Fruit fly (Drosophila melanogaster) whole organism, prepupa: ENCODE measurements around the gene tara.

Experiments used
- Blimp-1 ChIP-seq: fragments of 200-800 bp; sonication (Bioruptor generic); optimal IDR thresholded peaks from 3 replicates; lab custom pipeline; 2017; ENCODE audit warnings: missing biosample characterization, missing genetic modification characterization, mild to moderate bottlenecking, moderate library complexity, missing genetic modification reagents
- CG11294 ChIP-seq: fragments of 200-800 bp; sonication (Bioruptor generic); IDR thresholded peaks from 2 replicates; pipeline ENCODE4 v1.3.6; 2022; ENCODE audit warnings: missing biosample characterization, missing genetic modification characterization
- CG1621 ChIP-seq: fragments of 200-800 bp; sonication (Bioruptor generic); optimal IDR thresholded peaks from 3 replicates; lab custom pipeline; 2018; ENCODE audit warnings: missing biosample characterization, mild to moderate bottlenecking, missing genetic modification characterization
- CG16779 ChIP-seq: fragments of 200-800 bp; sonication (Bioruptor generic); optimal IDR thresholded peaks from 3 replicates; lab custom pipeline; 2017; ENCODE audit warnings: missing biosample characterization, mild to moderate bottlenecking, missing genetic modification characterization
- CG31627 ChIP-seq: fragments of 200-800 bp; sonication (Bioruptor generic); optimal IDR thresholded peaks from 3 replicates; lab custom pipeline; 2016; ENCODE audit warnings: missing biosample characterization, missing genetic modification characterization
- CG34406 ChIP-seq: fragments of 200-800 bp; sonication (Bioruptor generic); optimal IDR thresholded peaks from 3 replicates; lab custom pipeline; 2016; ENCODE audit warnings: missing biosample characterization, missing genetic modification characterization
- CG3919 ChIP-seq: fragments of 200-800 bp; sonication (Bioruptor generic); optimal IDR thresholded peaks from 3 replicates; lab custom pipeline; 2016; ENCODE audit warnings: missing biosample characterization, missing genetic modification characterization
- CG6163 ChIP-seq: fragments of 200-800 bp; sonication (Bioruptor generic); IDR thresholded peaks from 3 replicates; pipeline ENCODE4 v1.3.6; 2022; ENCODE audit warnings: missing biosample characterization, missing genetic modification characterization
- CG6276 ChIP-seq: fragments of 200-800 bp; sonication (Bioruptor generic); optimal IDR thresholded peaks from 2 replicates; lab custom pipeline; 2017; ENCODE audit warnings: missing biosample characterization, mild to moderate bottlenecking, missing genetic modification characterization
- CG6808 ChIP-seq: fragments of 200-800 bp; sonication (Bioruptor generic); optimal IDR thresholded peaks from 3 replicates; lab custom pipeline; 2017; ENCODE audit warnings: missing biosample characterization, missing genetic modification characterization, mild to moderate bottlenecking, moderate library complexity, missing genetic modification reagents
- CG6854 ChIP-seq: fragments of 200-800 bp; sonication (Bioruptor generic); optimal IDR thresholded peaks from 2 replicates; lab custom pipeline; 2017; ENCODE audit warnings: missing biosample characterization, mild to moderate bottlenecking, missing genetic modification characterization
- CG8119 ChIP-seq: fragments of 200-800 bp; sonication (Bioruptor generic); IDR thresholded peaks from 3 replicates; pipeline ENCODE4 v1.3.6; 2022; ENCODE audit warnings: missing biosample characterization, missing genetic modification characterization
- CG8632 ChIP-seq: fragments of 200-800 bp; sonication (Bioruptor generic); optimal IDR thresholded peaks from 3 replicates; lab custom pipeline; 2016; ENCODE audit warnings: missing biosample characterization, missing genetic modification characterization
- Eip78C ChIP-seq: fragments of 200-800 bp; sonication (Bioruptor generic); peaks from one replicate; lab custom pipeline; 2016; ENCODE audit warnings: missing biosample characterization, missing genetic modification characterization
- Hr38 ChIP-seq: sonication (Bioruptor generic); optimal IDR thresholded peaks from 2 replicates; lab custom pipeline; 2016; ENCODE audit warnings: missing biosample characterization, missing genetic modification characterization
- Lpt ChIP-seq: fragments of 200-800 bp; sonication (Bioruptor generic); optimal IDR thresholded peaks from 3 replicates; lab custom pipeline; 2016; ENCODE audit warnings: missing biosample characterization, missing genetic modification characterization
- OdsH ChIP-seq: fragments of 200-800 bp; sonication (Bioruptor generic); optimal IDR thresholded peaks from 3 replicates; lab custom pipeline; 2016; ENCODE audit warnings: missing biosample characterization, missing genetic modification characterization
- Sox14 ChIP-seq: fragments of 200-800 bp; sonication (Bioruptor generic); optimal IDR thresholded peaks from 3 replicates; lab custom pipeline; 2016; ENCODE audit warnings: missing biosample characterization, missing genetic modification characterization
- dac ChIP-seq: fragments of 200-800 bp; sonication (Bioruptor generic); optimal IDR thresholded peaks from 2 replicates; lab custom pipeline; 2017; ENCODE audit warnings: missing biosample characterization, mild to moderate bottlenecking, missing genetic modification characterization
- dsx ChIP-seq: fragments of 200-800 bp; optimal IDR thresholded peaks from 3 replicates; lab custom pipeline; 2019; ENCODE audit warnings: missing biosample characterization, mild to moderate bottlenecking, missing genetic modification characterization, moderate library complexity; ENCODE audit not compliant: poor library complexity, severe bottlenecking
- eg ChIP-seq: fragments of 200-800 bp; sonication (Bioruptor generic); IDR thresholded peaks from 3 replicates; pipeline ENCODE4 v1.3.6; 2022; ENCODE audit warnings: missing biosample characterization, missing genetic modification characterization
- esn ChIP-seq: fragments of 200-800 bp; sonication (Bioruptor generic); optimal IDR thresholded peaks from 2 replicates; lab custom pipeline; 2016; ENCODE audit warnings: missing biosample characterization, mild to moderate bottlenecking, missing genetic modification characterization, moderate library complexity
- fd59A ChIP-seq: fragments of 200-800 bp; sonication (Bioruptor generic); optimal IDR thresholded peaks from 2 replicates; lab custom pipeline; 2017; ENCODE audit warnings: missing biosample characterization, mild to moderate bottlenecking, missing genetic modification characterization, missing genetic modification reagents
- fd85E ChIP-seq: fragments of 200-800 bp; sonication (Bioruptor generic); optimal IDR thresholded peaks from 3 replicates; lab custom pipeline; 2016; ENCODE audit warnings: missing biosample characterization, missing genetic modification characterization
- fkh ChIP-seq: fragments of 200-800 bp; sonication (Bioruptor generic); optimal IDR thresholded peaks from 3 replicates; lab custom pipeline; 2017; ENCODE audit warnings: missing biosample characterization, mild to moderate bottlenecking, missing genetic modification characterization, moderate library complexity
- pdm3 ChIP-seq: fragments of 200-800 bp; sonication (Bioruptor generic); optimal IDR thresholded peaks from 3 replicates; lab custom pipeline; 2016; ENCODE audit warnings: missing biosample characterization, missing genetic modification characterization
- spab ChIP-seq: fragments of 200-800 bp; sonication (Bioruptor generic); optimal IDR thresholded peaks from 2 replicates; lab custom pipeline; 2017; ENCODE audit warnings: missing biosample characterization, mild to moderate bottlenecking, missing genetic modification characterization, missing genetic modification reagents
- ss ChIP-seq, 2 experiments: fragments of 200-800 bp; sonication (Bioruptor generic); optimal IDR thresholded peaks; 2 replicates in 1 of 2; 3 replicates in 1 of 2; lab custom pipeline; 2017 to 2018; ENCODE audit warnings: mild to moderate bottlenecking in 2 of 2, missing biosample characterization in 2 of 2, missing genetic modification characterization in 2 of 2, moderate library complexity in 1 of 2
- svp ChIP-seq: fragments of 200-800 bp; sonication (Bioruptor generic); peaks from one replicate; lab custom pipeline; 2016; ENCODE audit warnings: missing biosample characterization, missing genetic modification characterization
- topi ChIP-seq: fragments of 200-800 bp; sonication (Bioruptor generic); optimal IDR thresholded peaks from 3 replicates; lab custom pipeline; 2016; ENCODE audit warnings: missing biosample characterization, missing genetic modification characterization
- vri ChIP-seq: fragments of 200-800 bp; sonication (Bioruptor generic); optimal IDR thresholded peaks from 3 replicates; lab custom pipeline; 2016; ENCODE audit warnings: missing biosample characterization, mild to moderate bottlenecking, missing genetic modification characterization

Gene tara

dm6 chr3R:16263522-16264305 is 38.3 kb downstream of the tara start, which contains the start of the genes bor and asun:
Gene bor, minus strand, starts transcription at chr3R:16264115.
Gene asun, plus strand, starts transcription at chr3R:16264271.
- TF ChIP-seq dac (GFP tag; lab: Kevin White, UChicago) = no peak
- no peak for TF ChIP-seq CG6808 (GFP tag; lab: Kevin White, UChicago)
- peak; percentile 31; the same call in 1 of the 3 replicates for TF ChIP-seq CG8119
- TF ChIP-seq esn = peak; percentile 57
- no peak for TF ChIP-seq Lpt (GFP tag; lab: Kevin White, UChicago)
- no peak for TF ChIP-seq CG8632 (GFP tag; lab: Kevin White, UChicago)
- no peak for TF ChIP-seq pdm3 (GFP tag; lab: Kevin White, UChicago)
- TF ChIP-seq CG1621 (tag; lab: Kevin White, UChicago) = peak; percentile 32
- TF ChIP-seq CG6163 (GFP tag; lab: Robert Waterston, UW) = peak; percentile 24; the same call in 1 of the 3 replicates
- peak; percentile 92 for TF ChIP-seq vri (GFP tag; lab: Kevin White, UChicago)
- no peak for TF ChIP-seq fd85E (GFP tag; lab: Kevin White, UChicago)
- no peak for TF ChIP-seq CG6276 (GFP tag; lab: Kevin White, UChicago)

- no peak for TF ChIP-seq spab (GFP tag; lab: Kevin White, UChicago)
- no peak for TF ChIP-seq OdsH (GFP tag; lab: Kevin White, UChicago)
- TF ChIP-seq CG6808 (GFP tag; lab: Kevin White, UChicago) = no peak
- TF ChIP-seq CG3919 (GFP tag; lab: Kevin White, UChicago) = no peak
- no peak for TF ChIP-seq CG34406
- no peak for TF ChIP-seq fkh (GFP tag; lab: Kevin White, UChicago)
- no peak for TF ChIP-seq svp
- TF ChIP-seq esn = no peak
- TF ChIP-seq Eip78C (GFP tag; lab: Kevin White, UChicago) = no peak
- no peak for TF ChIP-seq Lpt (GFP tag; lab: Kevin White, UChicago)
- TF ChIP-seq CG31627 (GFP tag; lab: Kevin White, UChicago) = no peak
- TF ChIP-seq eg = no peak
- no peak for TF ChIP-seq Blimp-1
Observed at dm6 chr3R:16266712-16267111, 41.3 kb downstream of the tara start, which contains the start of gene Mst89B. Gene Mst89B, plus strand, starts transcription at chr3R:16267012.

dm6 chr3R:16272185-16272584 is 46.7 kb downstream of the tara start, which contains the start of the genes Mat89Ba and gish:
Gene Mat89Ba, minus strand, starts transcription at chr3R:16272415.
Gene gish, plus strand, starts transcription at chr3R:16272452.
- TF ChIP-seq CG1621 (tag; lab: Kevin White, UChicago) = peak; percentile 27
- TF ChIP-seq fd59A = no peak

DNA sequence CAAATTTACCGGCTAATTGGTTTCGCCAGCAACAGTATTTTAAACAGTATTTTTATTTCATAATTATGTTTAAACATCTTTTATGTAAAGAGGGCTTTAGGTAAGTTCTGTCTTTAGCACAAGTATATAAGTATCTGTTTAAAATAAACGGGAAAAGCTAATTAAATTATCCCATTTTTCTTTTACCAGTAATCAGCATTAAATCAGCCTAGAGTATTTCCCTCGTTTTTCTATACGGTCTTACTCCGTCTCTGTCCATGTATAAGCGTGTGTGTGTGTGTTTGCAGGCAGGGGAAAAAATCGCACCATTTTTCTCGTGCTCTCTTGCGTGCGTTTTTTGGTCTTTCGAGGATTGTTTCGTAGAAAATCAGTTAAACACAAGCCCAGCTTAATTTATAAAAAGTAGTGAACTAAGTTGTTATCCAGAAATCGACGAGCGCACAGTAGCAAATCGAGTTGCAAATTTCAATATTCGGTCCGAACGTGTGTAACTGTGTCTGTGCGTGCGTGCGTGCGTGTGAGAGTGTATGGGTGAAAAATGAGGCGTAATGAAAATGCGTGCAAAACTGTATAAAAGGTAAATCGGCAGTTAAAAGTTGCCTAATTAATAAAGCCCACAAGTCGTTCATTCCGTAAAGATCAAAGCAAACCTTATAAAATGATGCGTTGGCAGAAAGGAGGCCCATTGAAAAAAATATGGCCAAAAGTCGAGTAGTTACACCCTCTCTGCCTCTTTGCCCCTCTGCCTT is 47.5 kb downstream of the tara start:
- TF ChIP-seq CG16779 (tag; lab: Kevin White, UChicago) (no peak), CG6854 (peak; percentile 13), pdm3 (GFP tag; lab: Kevin White, UChicago) (no peak)

DNA sequence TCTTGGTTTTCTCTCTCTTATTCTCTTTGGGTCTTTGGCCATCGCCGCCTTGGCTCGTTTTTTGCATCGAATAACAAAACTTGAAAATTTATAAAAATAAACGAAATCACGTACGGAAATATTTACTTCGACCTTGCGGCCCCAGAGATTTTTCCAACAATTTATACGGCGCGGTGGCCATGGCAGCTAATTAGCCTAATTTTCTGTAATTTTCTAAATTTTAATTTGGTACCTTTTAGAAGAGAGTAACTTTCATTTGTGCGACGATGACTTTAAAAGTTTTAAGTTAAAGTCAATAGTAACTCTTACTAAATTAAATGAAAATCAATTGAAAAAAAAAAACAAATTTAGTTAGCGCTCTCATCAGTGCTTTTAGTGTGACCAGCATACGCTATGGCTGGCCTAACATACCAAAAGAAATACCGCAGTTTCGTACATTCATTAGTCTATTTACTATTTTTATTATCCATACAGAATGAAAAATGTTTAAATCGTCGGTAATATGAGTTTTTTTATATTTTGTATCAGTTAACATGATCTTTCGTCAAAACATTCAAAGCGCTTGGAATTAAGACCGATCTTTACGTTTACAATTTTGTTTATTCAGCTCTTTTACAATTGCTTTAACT is 48.2 kb downstream of the tara start:
- TF ChIP-seq CG6163 (GFP tag; lab: Robert Waterston, UW) (peak; percentile 24; the same call in 1 of the 3 replicates), Eip78C (GFP tag; lab: Kevin White, UChicago) (peak; percentile 76), Sox14 (peak; percentile 11), CG11294 (GFP tag; lab: Robert Waterston, UW) (no peak)

- TF ChIP-seq Hr38 (GFP tag; lab: Kevin White, UChicago) = no peak
- peak; percentile 5 for TF ChIP-seq dsx (GFP tag; lab: Kevin White, UChicago)
- TF ChIP-seq fkh (GFP tag; lab: Kevin White, UChicago) = peak; percentile 36
- TF ChIP-seq topi = no peak
- TF ChIP-seq CG6163 (GFP tag; lab: Robert Waterston, UW) = peak; percentile 61; the same call in 1 of the 3 replicates
- TF ChIP-seq ss (GFP tag; optimal IDR thresholded peaks at IDR 0.05; lab: Kevin White, UChicago) = peak in 1 of 2 experiments; percentile 62
Observed at dm6 chr3R:16274534-16274933, 49.1 kb downstream of the tara start.
